Fruit fly (Drosophila melanogaster) whole organism, embryonic: ENCODE measurements around the gene CG7352.

Source experiments
- CG10959 ChIP-seq: fragments of 200-800 bp; sonication (Bioruptor generic); IDR thresholded peaks from 2 replicates; pipeline ENCODE4 v1.3.6; 2022; ENCODE audit warnings: missing biosample characterization, missing genetic modification characterization
- CG10979 ChIP-seq: fragments of 200-800 bp; sonication (Bioruptor generic); optimal IDR thresholded peaks from 2 replicates; lab custom pipeline; 2018; ENCODE audit warnings: missing biosample characterization, mild to moderate bottlenecking, missing genetic modification characterization, moderate library complexity
- CG12071 ChIP-seq: fragments of 200-800 bp; sonication (Bioruptor generic); optimal IDR thresholded peaks from 3 replicates; lab custom pipeline; 2018; ENCODE audit warnings: missing biosample characterization, mild to moderate bottlenecking, missing genetic modification characterization
- CG12299 ChIP-seq: fragments of 200-800 bp; sonication (Bioruptor generic); optimal IDR thresholded peaks from 2 replicates; lab custom pipeline; 2018; ENCODE audit warnings: missing biosample characterization, mild to moderate bottlenecking, missing genetic modification characterization
- CG12659 ChIP-seq: fragments of 200-800 bp; sonication (Bioruptor generic); optimal IDR thresholded peaks from 3 replicates; lab custom pipeline; 2017; ENCODE audit warnings: mild to moderate bottlenecking, missing biosample characterization, missing genetic modification reagents, missing genetic modification characterization
- CG12769 ChIP-seq: fragments of 200-800 bp; sonication (Bioruptor generic); optimal IDR thresholded peaks from 2 replicates; lab custom pipeline; 2019; ENCODE audit warnings: missing biosample characterization, mild to moderate bottlenecking, missing genetic modification characterization, moderate library complexity
- CG13287 ChIP-seq: fragments of 200-800 bp; sonication (Bioruptor generic); IDR thresholded peaks from 2 replicates; pipeline ENCODE4 v1.3.6; 2022; ENCODE audit warnings: missing biosample characterization, missing genetic modification characterization; ENCODE audit not compliant: partially characterized antibody
- CG13424 ChIP-seq: fragments of 200-800 bp; sonication (Bioruptor generic); optimal IDR thresholded peaks from 2 replicates; lab custom pipeline; 2019; ENCODE audit warnings: missing biosample characterization, mild to moderate bottlenecking, missing genetic modification characterization, moderate library complexity
- CG13624 ChIP-seq: fragments of 200-800 bp; sonication (Bioruptor generic); optimal IDR thresholded peaks from 2 replicates; lab custom pipeline; 2016; ENCODE audit warnings: missing biosample characterization, missing genetic modification characterization
- CG14667 ChIP-seq: fragments of 200-800 bp; sonication (Bioruptor generic); IDR thresholded peaks from 2 replicates; pipeline ENCODE4 v1.3.6; 2022; ENCODE audit warnings: missing biosample characterization, missing genetic modification characterization
- CG1647 ChIP-seq: fragments of 200-800 bp; sonication (Bioruptor generic); optimal IDR thresholded peaks from 3 replicates; lab custom pipeline; 2016; ENCODE audit warnings: missing biosample characterization, missing genetic modification characterization
- CG1832 ChIP-seq: fragments of 200-800 bp; sonication (Bioruptor generic); optimal IDR thresholded peaks from 2 replicates; lab custom pipeline; 2017; ENCODE audit warnings: missing biosample characterization, mild to moderate bottlenecking, missing genetic modification characterization, inconsistent platforms
- CG30403 ChIP-seq: fragments of 200-800 bp; sonication (Bioruptor generic); optimal IDR thresholded peaks from 3 replicates; lab custom pipeline; 2016; ENCODE audit warnings: missing biosample characterization, missing genetic modification characterization
- CG32772 ChIP-seq: fragments of 200-800 bp; sonication (Bioruptor generic); IDR thresholded peaks from 2 replicates; pipeline ENCODE4 v1.3.6; 2022; ENCODE audit warnings: missing biosample characterization, missing genetic modification characterization
- CG6791 ChIP-seq: fragments of 200-800 bp; sonication (Bioruptor generic); IDR thresholded peaks from 3 replicates; pipeline ENCODE4 v1.3.6; 2022; ENCODE audit warnings: missing biosample characterization, missing genetic modification characterization; ENCODE audit not compliant: partially characterized antibody
- CG7987 ChIP-seq: fragments of 200-800 bp; sonication (Bioruptor generic); optimal IDR thresholded peaks from 2 replicates; lab custom pipeline; 2018; ENCODE audit warnings: missing biosample characterization, mild to moderate bottlenecking, missing genetic modification characterization, moderate library complexity
- Deaf1 ChIP-seq: fragments of 200-800 bp; optimal IDR thresholded peaks from 3 replicates; lab custom pipeline; 2019; ENCODE audit warnings: missing biosample characterization, mild to moderate bottlenecking, missing genetic modification characterization, moderate library complexity
- Fer2 ChIP-seq: fragments of 200-800 bp; sonication (Bioruptor generic); optimal IDR thresholded peaks from 2 replicates; lab custom pipeline; 2018; ENCODE audit warnings: missing biosample characterization, mild to moderate bottlenecking, missing genetic modification characterization, moderate library complexity
- Fer3 ChIP-seq: fragments of 200-800 bp; sonication (Bioruptor generic); optimal IDR thresholded peaks from 2 replicates; lab custom pipeline; 2018; ENCODE audit warnings: missing biosample characterization, mild to moderate bottlenecking, missing genetic modification characterization, moderate library complexity
- Hand ChIP-seq: fragments of 200-800 bp; sonication (Bioruptor generic); optimal IDR thresholded peaks from 2 replicates; lab custom pipeline; 2017; ENCODE audit warnings: mild to moderate bottlenecking, missing biosample characterization, missing genetic modification reagents, missing genetic modification characterization
- Hey ChIP-seq: fragments of 200-800 bp; sonication (Bioruptor generic); optimal IDR thresholded peaks from 3 replicates; lab custom pipeline; 2018; ENCODE audit warnings: missing biosample characterization, mild to moderate bottlenecking, missing genetic modification characterization
- HmgD ChIP-seq: fragments of 200-800 bp; sonication (Bioruptor generic); optimal IDR thresholded peaks from 3 replicates; lab custom pipeline; 2016; ENCODE audit warnings: missing biosample characterization, missing genetic modification characterization
- Hmx ChIP-seq: fragments of 200-800 bp; sonication (Bioruptor generic); optimal IDR thresholded peaks from 2 replicates; lab custom pipeline; 2016; ENCODE audit warnings: missing biosample characterization, missing genetic modification characterization
- Jarid2 ChIP-seq: fragments of 200-800 bp; sonication (Bioruptor generic); optimal IDR thresholded peaks from 3 replicates; lab custom pipeline; 2017; ENCODE audit warnings: mild to moderate bottlenecking, missing biosample characterization, missing genetic modification reagents, missing genetic modification characterization
- Meics ChIP-seq: fragments of 200-800 bp; sonication (Bioruptor generic); optimal IDR thresholded peaks from 2 replicates; lab custom pipeline; 2017; ENCODE audit warnings: missing biosample characterization, mild to moderate bottlenecking, missing genetic modification characterization
- Ravus ChIP-seq: fragments of 200-800 bp; sonication (Bioruptor generic); IDR thresholded peaks from 2 replicates; pipeline ENCODE4 v1.3.6; 2022; ENCODE audit warnings: missing biosample characterization, missing genetic modification characterization
- Side ChIP-seq: fragments of 200-800 bp; sonication (Bioruptor generic); optimal IDR thresholded peaks from 2 replicates; lab custom pipeline; 2016; ENCODE audit warnings: missing biosample characterization, missing genetic modification characterization
- Ssrp ChIP-seq: fragments of 200-800 bp; sonication (Bioruptor generic); optimal IDR thresholded peaks from 2 replicates; lab custom pipeline; 2018; ENCODE audit warnings: missing biosample characterization, mild to moderate bottlenecking, missing genetic modification characterization, moderate library complexity
- Vsx1 ChIP-seq: fragments of 200-800 bp; sonication (Bioruptor generic); optimal IDR thresholded peaks from 2 replicates; lab custom pipeline; 2017; ENCODE audit warnings: missing biosample characterization, mild to moderate bottlenecking, missing genetic modification characterization, missing genetic modification reagents
- Xrp1 ChIP-seq: fragments of 200-800 bp; sonication (Bioruptor generic); IDR thresholded peaks from 2 replicates; pipeline ENCODE4 v1.3.6; 2022; ENCODE audit warnings: missing biosample characterization, missing genetic modification characterization
- YL-1 ChIP-seq: fragments of 200-800 bp; sonication (Bioruptor generic); optimal IDR thresholded peaks from 3 replicates; lab custom pipeline; 2017; ENCODE audit warnings: missing biosample characterization, mild to moderate bottlenecking, missing genetic modification characterization
- ab ChIP-seq: fragments of 200-800 bp; sonication (Bioruptor generic); optimal IDR thresholded peaks from 2 replicates; lab custom pipeline; 2016; ENCODE audit warnings: missing biosample characterization, missing genetic modification characterization
- abd-A ChIP-seq: fragments of 200-800 bp; sonication (Bioruptor generic); optimal IDR thresholded peaks from 3 replicates; lab custom pipeline; 2019; ENCODE audit warnings: missing biosample characterization, mild to moderate bottlenecking, missing genetic modification characterization, moderate library complexity
- aop ChIP-seq: fragments of 200-800 bp; sonication (Bioruptor generic); IDR thresholded peaks from 2 replicates; pipeline ENCODE4 v1.3.6; 2022; ENCODE audit warnings: missing biosample characterization, missing genetic modification characterization
- btn ChIP-seq: fragments of 200-800 bp; sonication (Bioruptor generic); optimal IDR thresholded peaks from 2 replicates; lab custom pipeline; 2016; ENCODE audit warnings: missing biosample characterization, missing genetic modification characterization
- cas ChIP-seq: fragments of 200-800 bp; sonication (Bioruptor generic); IDR thresholded peaks from 2 replicates; pipeline ENCODE4 v1.3.6; 2022; ENCODE audit warnings: missing biosample characterization, missing genetic modification characterization
- chn ChIP-seq: fragments of 200-800 bp; sonication (Bioruptor generic); optimal IDR thresholded peaks from 2 replicates; lab custom pipeline; 2016; ENCODE audit warnings: missing biosample characterization, missing genetic modification characterization
- grn ChIP-seq: fragments of 200-800 bp; sonication (Bioruptor generic); optimal IDR thresholded peaks from 3 replicates; lab custom pipeline; 2017; ENCODE audit warnings: missing biosample characterization, missing genetic modification characterization
- insv ChIP-seq, 2 experiments: fragments of 200-800 bp; sonication (Bioruptor generic); optimal IDR thresholded peaks; 3 replicates each; lab custom pipeline; 2016 to 2018; ENCODE audit warnings: missing biosample characterization in 2 of 2, missing genetic modification characterization in 2 of 2
- nerfin-1 ChIP-seq: fragments of 200-800 bp; sonication (Bioruptor generic); optimal IDR thresholded peaks from 3 replicates; lab custom pipeline; 2019; ENCODE audit warnings: missing biosample characterization, mild to moderate bottlenecking, missing genetic modification characterization, moderate library complexity
- oc ChIP-seq: fragments of 200-800 bp; sonication (Bioruptor generic); optimal IDR thresholded peaks from 2 replicates; lab custom pipeline; 2018; ENCODE audit warnings: missing biosample characterization, mild to moderate bottlenecking, missing genetic modification characterization, moderate library complexity
- pho ChIP-seq: fragments of 200-800 bp; sonication (Bioruptor generic); optimal IDR thresholded peaks from 2 replicates; lab custom pipeline; 2016; ENCODE audit warnings: missing biosample characterization, missing genetic modification characterization
- pros ChIP-seq: fragments of 200-800 bp; sonication (Bioruptor generic); optimal IDR thresholded peaks from 3 replicates; lab custom pipeline; 2019; ENCODE audit warnings: missing biosample characterization, mild to moderate bottlenecking, missing genetic modification characterization, moderate library complexity
- psq ChIP-seq: fragments of 200-800 bp; sonication (Bioruptor generic); optimal IDR thresholded peaks from 2 replicates; lab custom pipeline; 2017; ENCODE audit warnings: missing biosample characterization, missing genetic modification characterization
- row ChIP-seq: fragments of 200-800 bp; sonication (Bioruptor generic); IDR thresholded peaks from 3 replicates; pipeline ENCODE4 v1.3.6; 2022; ENCODE audit warnings: missing biosample characterization, missing genetic modification characterization
- sens-2 ChIP-seq: fragments of 200-800 bp; sonication (Bioruptor generic); IDR thresholded peaks from 2 replicates; pipeline ENCODE4 v1.3.6; 2022; ENCODE audit warnings: missing biosample characterization, missing genetic modification characterization
- sisA ChIP-seq: fragments of 200-800 bp; sonication (Bioruptor generic); IDR thresholded peaks from 2 replicates; pipeline ENCODE4 v1.3.6; 2022; ENCODE audit warnings: missing biosample characterization, missing genetic modification characterization
- sna ChIP-seq: fragments of 200-800 bp; sonication (Bioruptor generic); IDR thresholded peaks from 2 replicates; pipeline ENCODE4 v1.3.6; 2022; ENCODE audit warnings: missing biosample characterization, missing genetic modification characterization; ENCODE audit not compliant: partially characterized antibody
- tin ChIP-seq: fragments of 200-800 bp; sonication (Bioruptor generic); optimal IDR thresholded peaks from 3 replicates; lab custom pipeline; 2016; ENCODE audit warnings: missing biosample characterization, missing genetic modification characterization
- trem ChIP-seq: fragments of 200-800 bp; optimal IDR thresholded peaks from 3 replicates; lab custom pipeline; 2019; ENCODE audit warnings: missing biosample characterization, mild to moderate bottlenecking, missing genetic modification characterization, moderate library complexity
- vvl ChIP-seq: fragments of 200-800 bp; sonication (Bioruptor generic); IDR thresholded peaks from 2 replicates; pipeline ENCODE4 v1.3.6; 2022; ENCODE audit warnings: missing biosample characterization, missing genetic modification characterization

Gene CG7352

dm6 chr3R:8317709-8318335 is 29.6 kb upstream of the CG7352 start:
- no peak for TF ChIP-seq CG1832 (GFP tag; lab: Kevin White, UChicago)
- TF ChIP-seq Vsx1 (GFP tag; lab: Kevin White, UChicago), result no peak
- no peak for TF ChIP-seq CG10979 (tag; lab: Kevin White, UChicago)
- no peak for TF ChIP-seq aop (GFP tag; lab: Robert Waterston, UW)
- TF ChIP-seq btn (GFP tag; lab: Kevin White, UChicago), result no peak
- TF ChIP-seq oc (tag; lab: Kevin White, UChicago), result no peak
- no peak for TF ChIP-seq Side (GFP tag; lab: Kevin White, UChicago)
- no peak for TF ChIP-seq Xrp1
- no peak for TF ChIP-seq grn (GFP tag; lab: Kevin White, UChicago)
- TF ChIP-seq abd-A, result no peak
- no peak for TF ChIP-seq ab (GFP tag; lab: Kevin White, UChicago)
- no peak for TF ChIP-seq CG1647 (GFP tag; lab: Kevin White, UChicago)
- TF ChIP-seq CG14667, result no peak
- no peak for TF ChIP-seq CG6791
- no peak for TF ChIP-seq CG7987 (GFP tag; lab: Kevin White, UChicago)
- peak; percentile 35 for TF ChIP-seq Meics (GFP tag; lab: Kevin White, UChicago)
- TF ChIP-seq sens-2 (GFP tag; lab: Robert Waterston, UW), result no peak
- no peak for TF ChIP-seq Ssrp (tag; lab: Kevin White, UChicago)
- peak; percentile 56 for TF ChIP-seq Fer3 (tag; lab: Kevin White, UChicago)
- no peak for TF ChIP-seq CG12299 (tag; lab: Kevin White, UChicago)
- no peak for TF ChIP-seq Hmx (GFP tag; lab: Kevin White, UChicago)
- no peak for TF ChIP-seq nerfin-1 (tag; lab: Kevin White, UChicago)
- no peak for TF ChIP-seq CG32772 (GFP tag; lab: Robert Waterston, UW)
- no peak for TF ChIP-seq psq (GFP tag; lab: Kevin White, UChicago)
- TF ChIP-seq YL-1, result no peak
- no peak for TF ChIP-seq CG12769
- TF ChIP-seq row, result peak; percentile 47; the same call in 1 of the 3 replicates
- TF ChIP-seq pros, result no peak
- no peak for TF ChIP-seq chn (GFP tag; lab: Kevin White, UChicago)
- no peak for TF ChIP-seq Deaf1
- no peak for TF ChIP-seq Fer2
- no peak for TF ChIP-seq Hey (tag; lab: Kevin White, UChicago)
- TF ChIP-seq CG30403, result peak; percentile 3
- TF ChIP-seq insv (GFP tag; optimal IDR thresholded peaks at IDR 0.05; lab: Kevin White, UChicago), result no peak
- no peak for TF ChIP-seq tin (GFP tag; lab: Kevin White, UChicago)
- TF ChIP-seq CG10959 (GFP tag; lab: Robert Waterston, UW), result no peak
- no peak for TF ChIP-seq CG13424 (tag; lab: Kevin White, UChicago)
- TF ChIP-seq sna (GFP tag; lab: Robert Waterston, UW), result no peak
- peak; percentile 12 for TF ChIP-seq CG12659 (GFP tag; lab: Kevin White, UChicago)
- no peak for TF ChIP-seq CG13287 (GFP tag; lab: Robert Waterston, UW)
- no peak for TF ChIP-seq pho (GFP tag; lab: Kevin White, UChicago)
- TF ChIP-seq Hand (GFP tag; lab: Kevin White, UChicago), result peak; percentile 1
- no peak for TF ChIP-seq CG13624
- no peak for TF ChIP-seq trem (tag; lab: Kevin White, UChicago)
- peak; percentile 47 for TF ChIP-seq Jarid2 (GFP tag; lab: Kevin White, UChicago)
- TF ChIP-seq HmgD (GFP tag; lab: Kevin White, UChicago), result no peak
- TF ChIP-seq Ravus (GFP tag; lab: Robert Waterston, UW), result no peak
- TF ChIP-seq CG12071 (GFP tag; lab: Kevin White, UChicago), result peak; percentile 9
- TF ChIP-seq sisA (GFP tag; lab: Robert Waterston, UW), result no peak
- TF ChIP-seq cas (GFP tag; lab: Robert Waterston, UW), result no peak
- peak; percentile 42; the same call in 1 of the 2 replicates for TF ChIP-seq vvl (GFP tag; lab: Robert Waterston, UW)
